Fruit fly (Drosophila melanogaster): ENCODE measurements around the gene CG13813.
A peak's percentile ranks its signal among the peaks of the same experiment; 100 is the strongest.

CG13813 gene

dm6 chr3L:20230178-20230775 is 1.2 kb upstream of the CG13813 start:
- TF ChIP-seq CG8301 (tag; optimal IDR thresholded peaks at IDR 0.05) (no peak), rn (GFP tag; IDR thresholded peaks at IDR 0.05) (no peak), EcR (GFP tag; optimal IDR thresholded peaks at IDR 0.05) (peak; percentile 97)

DNA sequence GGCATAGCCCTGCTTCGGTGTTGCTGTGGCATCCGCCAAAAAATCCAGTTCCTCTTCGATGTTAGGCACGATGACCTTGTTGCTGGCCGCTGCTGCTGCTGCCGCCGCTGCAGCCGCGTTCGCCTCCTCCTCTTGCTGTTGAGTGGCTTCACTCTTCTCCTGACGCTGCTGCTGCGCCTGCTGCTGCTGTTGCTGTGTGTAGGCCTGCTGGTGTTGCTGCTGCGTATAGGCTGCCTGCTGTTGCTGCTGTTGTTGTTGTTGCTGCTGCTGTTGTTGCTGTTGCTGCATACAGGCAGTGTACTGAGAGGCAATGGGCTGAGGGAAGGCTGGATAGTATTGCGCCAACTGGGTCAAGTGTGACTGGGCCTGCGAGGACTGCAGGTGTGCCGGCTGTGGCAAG is 5.7 kb downstream of the CG13813 start:
- TF ChIP-seq CG10348 (GFP tag; IDR thresholded peaks at IDR 0.05) (no peak), fd96Ca (GFP tag; IDR thresholded peaks at IDR 0.05) (no peak), CG17806 (tag; optimal IDR thresholded peaks at IDR 0.05) (no peak), CG14655 (GFP tag; optimal IDR thresholded peaks at IDR 0.05) (no peak), CG8159 (tag; optimal IDR thresholded peaks at IDR 0.05) (no peak), CG15710 (tag; optimal IDR thresholded peaks at IDR 0.05) (no peak), CG4496 (GFP tag; IDR thresholded peaks at IDR 0.05) (no peak)

dm6 chr3L:20240753-20241152 is 9.3 kb downstream of the CG13813 start, which contains the start of gene Clc:
TSS of gene Clc (plus strand) at chr3L:20241053.
- TF ChIP-seq CG4496 (GFP tag; IDR thresholded peaks at IDR 0.05) (no peak), EcR (GFP tag; optimal IDR thresholded peaks at IDR 0.05) (no peak), CG10348 (GFP tag; IDR thresholded peaks at IDR 0.05) (no peak), CG12605 (GFP tag; IDR thresholded peaks at IDR 0.05) (no peak), CG8159 (tag; optimal IDR thresholded peaks at IDR 0.05) (no peak), CG9948 (tag; optimal IDR thresholded peaks at IDR 0.05) (no peak), D1 (tag; optimal IDR thresholded peaks at IDR 0.05) (no peak), CG34367 (tag; optimal IDR thresholded peaks at IDR 0.05) (no peak), CG8301 (tag; optimal IDR thresholded peaks at IDR 0.05) (no peak), Snoo (tag; optimal IDR thresholded peaks at IDR 0.05) (no peak), Pif1B (GFP tag; optimal IDR thresholded peaks at IDR 0.05) (no peak), CG13204 (GFP tag; optimal IDR thresholded peaks at IDR 0.05) (no peak), CG15710 (tag; optimal IDR thresholded peaks at IDR 0.05) (no peak), gl (tag; optimal IDR thresholded peaks at IDR 0.05) (no peak), CG14655 (GFP tag; optimal IDR thresholded peaks at IDR 0.05) (no peak), fd96Ca (GFP tag; IDR thresholded peaks at IDR 0.05) (no peak), CG17806 (tag; optimal IDR thresholded peaks at IDR 0.05) (no peak), CG32121 (GFP tag; IDR thresholded peaks at IDR 0.05) (no peak)

dm6 chr3L:20241163-20241970 is 9.9 kb downstream of the CG13813 start, which contains the start of the genes CG6951 and CG17233:
TSS of gene CG6951 (plus strand) at chr3L:20241267.
TSS of gene CG17233 (minus strand) at chr3L:20241903.
- TF ChIP-seq rn (GFP tag; IDR thresholded peaks at IDR 0.05) (no peak), CG8301 (tag; optimal IDR thresholded peaks at IDR 0.05) (no peak), EcR (GFP tag; optimal IDR thresholded peaks at IDR 0.05) (peak; percentile 21), fd96Ca (GFP tag; IDR thresholded peaks at IDR 0.05) (no peak; the same call in 2 of the 3 replicates), Pif1A (GFP tag; optimal IDR thresholded peaks at IDR 0.05) (no peak), CG15710 (tag; optimal IDR thresholded peaks at IDR 0.05) (no peak), D1 (tag; optimal IDR thresholded peaks at IDR 0.05) (no peak), CG9948 (tag; optimal IDR thresholded peaks at IDR 0.05) (no peak), Snoo (tag; optimal IDR thresholded peaks at IDR 0.05) (no peak), CG4496 (GFP tag; IDR thresholded peaks at IDR 0.05) (0 out of 3 replicates have a peak, but pooled peaks have one; percentile 7), CG32121 (GFP tag; IDR thresholded peaks at IDR 0.05) (0 out of 2 replicates have a peak, but pooled peaks have one; percentile 21), CG17806 (tag; optimal IDR thresholded peaks at IDR 0.05) (no peak), CG10348 (GFP tag; IDR thresholded peaks at IDR 0.05) (no peak)

dm6 chr3L:20241987-20242982 is 10.8 kb downstream of the CG13813 start:
- TF ChIP-seq CG14655 (GFP tag; optimal IDR thresholded peaks at IDR 0.05) (no peak), CG9948 (tag; optimal IDR thresholded peaks at IDR 0.05) (peak; percentile 47), EcR (GFP tag; optimal IDR thresholded peaks at IDR 0.05) (no peak), CG34367 (tag; optimal IDR thresholded peaks at IDR 0.05) (peak; percentile 29), Snoo (tag; optimal IDR thresholded peaks at IDR 0.05) (peak; percentile 45), Ets98B (GFP tag; IDR thresholded peaks at IDR 0.05) (peak; percentile 50; the same call in 1 of the 2 replicates), fd96Ca (GFP tag; IDR thresholded peaks at IDR 0.05) (no peak), CG8159 (tag; optimal IDR thresholded peaks at IDR 0.05) (peak; percentile 53), rn (GFP tag; IDR thresholded peaks at IDR 0.05) (0 out of 2 replicates have a peak, but pooled peaks have one; percentile 10), CG15710 (tag; optimal IDR thresholded peaks at IDR 0.05) (peak; percentile 48), Pif1A (GFP tag; optimal IDR thresholded peaks at IDR 0.05) (no peak), CG8301 (tag; optimal IDR thresholded peaks at IDR 0.05) (peak; percentile 15), CG4496 (GFP tag; IDR thresholded peaks at IDR 0.05) (peak; percentile 81), CG32121 (GFP tag; IDR thresholded peaks at IDR 0.05) (peak; percentile 61; the same call in 1 of the 2 replicates), gl (tag; optimal IDR thresholded peaks at IDR 0.05) (no peak), CG17806 (tag; optimal IDR thresholded peaks at IDR 0.05) (peak; percentile 19), CG10348 (GFP tag; IDR thresholded peaks at IDR 0.05) (no peak), CG12605 (GFP tag; IDR thresholded peaks at IDR 0.05) (no peak; the same call in none of the 2 replicates), Pif1B (GFP tag; optimal IDR thresholded peaks at IDR 0.05) (peak; percentile 39), CG13204 (GFP tag; optimal IDR thresholded peaks at IDR 0.05) (no peak), D1 (tag; optimal IDR thresholded peaks at IDR 0.05) (no peak)

All from whole organism, pupa.